Fruit fly (Drosophila melanogaster) whole organism, prepupa: ENCODE data around the gene wfs1.

ENCODE experiments used
- CG11294 ChIP-seq: fragments of 200-800 bp; sonication (Bioruptor generic); IDR thresholded peaks from 2 replicates; pipeline ENCODE4 v1.3.6; 2022; ENCODE audit warnings: missing biosample characterization, missing genetic modification characterization
- CG11902 ChIP-seq: fragments of 200-800 bp; sonication (Bioruptor generic); optimal IDR thresholded peaks from 3 replicates; lab custom pipeline; 2016; ENCODE audit warnings: missing biosample characterization, missing genetic modification characterization
- CG15336 ChIP-seq: fragments of 200-800 bp; sonication (Bioruptor generic); IDR thresholded peaks from 2 replicates; pipeline ENCODE4 v1.3.6; 2022; ENCODE audit warnings: missing biosample characterization, missing genetic modification characterization
- CG1621 ChIP-seq: fragments of 200-800 bp; sonication (Bioruptor generic); optimal IDR thresholded peaks from 3 replicates; lab custom pipeline; 2018; ENCODE audit warnings: missing biosample characterization, mild to moderate bottlenecking, missing genetic modification characterization
- CG16779 ChIP-seq: fragments of 200-800 bp; sonication (Bioruptor generic); optimal IDR thresholded peaks from 3 replicates; lab custom pipeline; 2017; ENCODE audit warnings: missing biosample characterization, mild to moderate bottlenecking, missing genetic modification characterization
- CG3032 ChIP-seq: fragments of 200-800 bp; optimal IDR thresholded peaks from 2 replicates; lab custom pipeline; 2019; ENCODE audit warnings: missing biosample characterization, mild to moderate bottlenecking, missing genetic modification characterization, moderate library complexity
- CG32006 ChIP-seq: fragments of 200-800 bp; sonication (Bioruptor generic); optimal IDR thresholded peaks from 3 replicates; lab custom pipeline; 2017; ENCODE audit warnings: missing biosample characterization, mild to moderate bottlenecking, missing genetic modification characterization
- CG3919 ChIP-seq: fragments of 200-800 bp; sonication (Bioruptor generic); optimal IDR thresholded peaks from 3 replicates; lab custom pipeline; 2016; ENCODE audit warnings: missing biosample characterization, missing genetic modification characterization
- CG4318 ChIP-seq: fragments of 200-800 bp; sonication (Bioruptor generic); optimal IDR thresholded peaks from 3 replicates; lab custom pipeline; 2017; ENCODE audit warnings: missing biosample characterization, mild to moderate bottlenecking, missing genetic modification characterization
- CG6276 ChIP-seq: fragments of 200-800 bp; sonication (Bioruptor generic); optimal IDR thresholded peaks from 2 replicates; lab custom pipeline; 2017; ENCODE audit warnings: missing biosample characterization, mild to moderate bottlenecking, missing genetic modification characterization
- CG6792 ChIP-seq: fragments of 200-800 bp; sonication (Bioruptor generic); optimal IDR thresholded peaks from 3 replicates; lab custom pipeline; 2016; ENCODE audit warnings: missing biosample characterization, missing genetic modification characterization
- CG6808 ChIP-seq: fragments of 200-800 bp; sonication (Bioruptor generic); optimal IDR thresholded peaks from 3 replicates; lab custom pipeline; 2017; ENCODE audit warnings: missing biosample characterization, missing genetic modification characterization, mild to moderate bottlenecking, moderate library complexity, missing genetic modification reagents
- CG8119 ChIP-seq: fragments of 200-800 bp; sonication (Bioruptor generic); IDR thresholded peaks from 3 replicates; pipeline ENCODE4 v1.3.6; 2022; ENCODE audit warnings: missing biosample characterization, missing genetic modification characterization
- CG8319 ChIP-seq: fragments of 200-800 bp; sonication (Bioruptor generic); optimal IDR thresholded peaks from 3 replicates; lab custom pipeline; 2016; ENCODE audit warnings: missing biosample characterization, missing genetic modification characterization
- CG8632 ChIP-seq: fragments of 200-800 bp; sonication (Bioruptor generic); optimal IDR thresholded peaks from 3 replicates; lab custom pipeline; 2016; ENCODE audit warnings: missing biosample characterization, missing genetic modification characterization
- Eip75B ChIP-seq: fragments of 200-800 bp; sonication (Bioruptor generic); optimal IDR thresholded peaks from 3 replicates; lab custom pipeline; 2016; ENCODE audit warnings: missing biosample characterization, missing genetic modification characterization
- Eip78C ChIP-seq: fragments of 200-800 bp; sonication (Bioruptor generic); peaks from one replicate; lab custom pipeline; 2016; ENCODE audit warnings: missing biosample characterization, missing genetic modification characterization
- Eip93F ChIP-seq: fragments of 200-800 bp; sonication (Bioruptor generic); optimal IDR thresholded peaks from 2 replicates; lab custom pipeline; 2016; ENCODE audit warnings: missing biosample characterization, mild to moderate bottlenecking, missing genetic modification characterization
- Ets96B ChIP-seq: fragments of 200-800 bp; optimal IDR thresholded peaks from 2 replicates; lab custom pipeline; 2019; ENCODE audit warnings: missing biosample characterization, mild to moderate bottlenecking, missing genetic modification characterization, moderate library complexity
- Hr38 ChIP-seq: sonication (Bioruptor generic); optimal IDR thresholded peaks from 2 replicates; lab custom pipeline; 2016; ENCODE audit warnings: missing biosample characterization, missing genetic modification characterization
- Hr39 ChIP-seq: fragments of 200-800 bp; sonication (Bioruptor generic); optimal IDR thresholded peaks from 2 replicates; lab custom pipeline; 2016; ENCODE audit warnings: missing biosample characterization, missing genetic modification characterization
- Hr4 ChIP-seq: fragments of 200-800 bp; sonication (Bioruptor generic); optimal IDR thresholded peaks from 3 replicates; lab custom pipeline; 2016; ENCODE audit warnings: missing biosample characterization, missing genetic modification characterization
- Met ChIP-seq: fragments of 200-800 bp; sonication (Bioruptor generic); optimal IDR thresholded peaks from 3 replicates; lab custom pipeline; 2016; ENCODE audit warnings: missing biosample characterization, missing genetic modification characterization
- Smox ChIP-seq: fragments of 200-800 bp; sonication (Bioruptor generic); optimal IDR thresholded peaks from 3 replicates; lab custom pipeline; 2016; ENCODE audit warnings: missing biosample characterization, missing genetic modification characterization
- Sox102F ChIP-seq: fragments of 200-800 bp; sonication (Bioruptor generic); optimal IDR thresholded peaks from 2 replicates; lab custom pipeline; 2016; ENCODE audit warnings: missing biosample characterization, mild to moderate bottlenecking, missing genetic modification characterization
- Sox14 ChIP-seq: fragments of 200-800 bp; sonication (Bioruptor generic); optimal IDR thresholded peaks from 3 replicates; lab custom pipeline; 2016; ENCODE audit warnings: missing biosample characterization, missing genetic modification characterization
- achi ChIP-seq: fragments of 200-800 bp; sonication (Bioruptor generic); optimal IDR thresholded peaks from 3 replicates; lab custom pipeline; 2016; ENCODE audit warnings: missing biosample characterization, missing genetic modification characterization
- cyc ChIP-seq: fragments of 200-800 bp; sonication (Bioruptor generic); optimal IDR thresholded peaks from 3 replicates; lab custom pipeline; 2016; ENCODE audit warnings: missing biosample characterization, missing genetic modification characterization
- dac ChIP-seq: fragments of 200-800 bp; sonication (Bioruptor generic); optimal IDR thresholded peaks from 2 replicates; lab custom pipeline; 2017; ENCODE audit warnings: missing biosample characterization, mild to moderate bottlenecking, missing genetic modification characterization
- dsx ChIP-seq: fragments of 200-800 bp; optimal IDR thresholded peaks from 3 replicates; lab custom pipeline; 2019; ENCODE audit warnings: missing biosample characterization, mild to moderate bottlenecking, missing genetic modification characterization, moderate library complexity; ENCODE audit not compliant: poor library complexity, severe bottlenecking
- eg ChIP-seq: fragments of 200-800 bp; sonication (Bioruptor generic); IDR thresholded peaks from 3 replicates; pipeline ENCODE4 v1.3.6; 2022; ENCODE audit warnings: missing biosample characterization, missing genetic modification characterization
- fkh ChIP-seq: fragments of 200-800 bp; sonication (Bioruptor generic); optimal IDR thresholded peaks from 3 replicates; lab custom pipeline; 2017; ENCODE audit warnings: missing biosample characterization, mild to moderate bottlenecking, missing genetic modification characterization, moderate library complexity
- net ChIP-seq: fragments of 200-800 bp; sonication (Bioruptor generic); optimal IDR thresholded peaks from 3 replicates; lab custom pipeline; 2016; ENCODE audit warnings: missing biosample characterization, missing genetic modification characterization
- salr ChIP-seq, 2 experiments: fragments of 200-800 bp; sonication (Bioruptor generic); optimal IDR thresholded peaks; 3 replicates each; lab custom pipeline; 2016 to 2018; ENCODE audit warnings: missing biosample characterization in 2 of 2, missing genetic modification characterization in 2 of 2, mild to moderate bottlenecking in 1 of 2
- svp ChIP-seq: fragments of 200-800 bp; sonication (Bioruptor generic); peaks from one replicate; lab custom pipeline; 2016; ENCODE audit warnings: missing biosample characterization, missing genetic modification characterization
- topi ChIP-seq: fragments of 200-800 bp; sonication (Bioruptor generic); optimal IDR thresholded peaks from 3 replicates; lab custom pipeline; 2016; ENCODE audit warnings: missing biosample characterization, missing genetic modification characterization

wfs1 gene

DNA sequence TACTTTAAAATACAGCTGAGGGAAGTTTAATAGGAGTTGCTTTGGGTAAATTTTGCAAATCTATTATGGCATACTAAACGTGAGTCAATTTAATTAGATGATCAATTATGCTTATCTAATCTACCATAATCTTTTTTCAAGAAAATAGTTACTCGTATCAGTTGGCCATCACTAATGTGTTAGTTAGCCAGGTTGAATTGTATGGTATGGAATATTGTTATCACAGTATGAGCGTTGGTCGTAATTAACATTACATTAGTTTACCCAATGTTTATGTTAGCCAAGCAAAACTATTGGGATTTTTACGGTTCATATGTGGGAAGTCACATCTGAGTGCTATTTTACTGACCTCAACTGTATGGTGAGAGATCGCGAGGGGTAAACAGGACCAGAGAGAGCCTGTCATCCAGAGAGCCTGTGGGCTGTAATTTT, 16.6 kb downstream of the wfs1 start (continued):
- TF ChIP-seq CG11902 (peak; percentile 58), Eip75B (peak; percentile 78), Ets96B (tag; lab: Kevin White, UChicago) (peak; percentile 57), CG3919 (no peak), salr (GFP tag; optimal IDR thresholded peaks at IDR 0.05; lab: Kevin White, UChicago) (no peak), Eip93F (no peak), CG6276 (GFP tag; lab: Kevin White, UChicago) (no peak), CG16779 (tag; lab: Kevin White, UChicago) (no peak), cyc (GFP tag; lab: Kevin White, UChicago) (peak; percentile 80), CG11294 (GFP tag; lab: Robert Waterston, UW) (no peak), svp (GFP tag; lab: Kevin White, UChicago) (peak; percentile 95), Hr4 (no peak), CG4318 (GFP tag; lab: Kevin White, UChicago) (no peak)

DNA sequence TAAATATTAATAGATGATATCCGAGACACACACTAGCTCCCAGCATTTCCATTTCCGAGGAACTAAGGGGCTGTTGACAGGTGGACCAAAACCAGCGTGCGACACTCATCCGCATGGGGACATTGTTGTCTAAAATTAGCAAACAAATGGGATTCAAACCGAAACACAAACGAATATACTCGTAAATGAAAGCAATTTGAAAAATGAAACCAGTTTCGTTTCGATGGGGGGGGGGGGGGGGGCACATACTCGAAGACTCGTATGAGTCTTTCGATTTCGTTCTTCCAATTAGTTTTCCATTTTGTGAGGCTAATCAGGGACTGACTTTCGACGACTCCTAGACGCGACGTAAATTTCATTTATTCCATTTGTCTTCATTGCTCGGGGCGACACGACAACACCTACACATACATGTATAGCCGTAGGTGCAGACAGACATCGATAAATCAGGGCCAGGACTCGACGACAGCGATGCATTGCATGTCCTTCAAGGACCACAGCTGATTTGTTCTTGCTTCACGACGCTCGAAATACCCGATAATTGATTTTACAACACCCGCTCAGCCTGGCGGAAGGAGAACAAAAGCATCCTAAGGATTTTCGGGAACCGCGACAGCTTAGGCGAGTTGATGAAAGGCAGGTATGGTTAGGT, 17.4 kb downstream of the wfs1 start:
- no peak for TF ChIP-seq fkh (GFP tag; lab: Kevin White, UChicago)
- TF ChIP-seq dsx (GFP tag; lab: Kevin White, UChicago) = no peak
- TF ChIP-seq Sox14 (GFP tag; lab: Kevin White, UChicago) = no peak
- no peak for TF ChIP-seq Smox
- no peak for TF ChIP-seq CG6808 (GFP tag; lab: Kevin White, UChicago)
- TF ChIP-seq Ets96B (tag; lab: Kevin White, UChicago) = no peak
- TF ChIP-seq Sox102F (GFP tag; lab: Kevin White, UChicago) = no peak
- TF ChIP-seq CG15336 = no peak
- no peak for TF ChIP-seq CG6792
- no peak for TF ChIP-seq CG8119 (GFP tag; lab: Robert Waterston, UW)
- no peak for TF ChIP-seq net (GFP tag; lab: Kevin White, UChicago)
- TF ChIP-seq CG3032 (tag; lab: Kevin White, UChicago) = no peak
- no peak for TF ChIP-seq dac

DNA sequence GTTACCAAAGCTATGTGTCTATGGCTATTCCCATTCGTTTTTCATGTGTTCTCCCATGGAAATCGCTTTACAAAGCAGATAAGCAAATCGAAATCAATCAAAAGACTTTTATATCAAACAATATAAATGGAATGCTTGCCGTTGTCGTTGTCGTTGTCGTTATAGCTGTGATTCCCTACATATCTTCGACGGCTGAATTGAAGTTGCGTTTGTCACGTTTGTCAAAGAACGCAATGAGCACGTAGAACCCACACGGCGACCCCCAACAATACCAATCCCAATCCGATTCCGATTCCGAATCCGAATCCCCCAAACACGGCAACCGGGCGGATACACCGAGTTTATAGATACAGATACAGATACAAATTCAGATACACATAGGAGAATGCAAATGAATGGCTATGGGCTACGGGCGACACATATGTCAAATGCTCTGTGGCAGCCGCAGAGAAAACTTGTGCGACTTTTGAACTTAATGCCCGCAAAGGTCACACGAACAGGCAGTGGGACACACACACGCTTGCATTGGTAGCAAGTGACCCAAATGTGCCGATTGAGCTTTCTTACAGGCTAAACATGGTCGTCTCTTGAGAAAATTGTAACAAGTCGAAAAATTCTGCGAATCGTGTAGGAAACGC, 20.3 kb downstream of the wfs1 start:
- TF ChIP-seq topi (GFP tag; lab: Kevin White, UChicago) (no peak), eg (no peak), CG1621 (tag; lab: Kevin White, UChicago) (no peak), achi (GFP tag; lab: Kevin White, UChicago) (no peak), CG8632 (GFP tag; lab: Kevin White, UChicago) (no peak), CG11294 (GFP tag; lab: Robert Waterston, UW) (no peak), dac (no peak), Eip78C (GFP tag; lab: Kevin White, UChicago) (no peak), CG3032 (tag; lab: Kevin White, UChicago) (no peak), CG4318 (GFP tag; lab: Kevin White, UChicago) (no peak), dsx (GFP tag; lab: Kevin White, UChicago) (no peak), Hr38 (GFP tag; lab: Kevin White, UChicago) (no peak), CG8319 (GFP tag; lab: Kevin White, UChicago) (no peak), Hr39 (GFP tag; lab: Kevin White, UChicago) (no peak), CG32006 (GFP tag; lab: Kevin White, UChicago) (no peak), Met (GFP tag; lab: Kevin White, UChicago) (no peak)
